Fruit fly (Drosophila melanogaster): ENCODE measurements around the gene CG3808.

CG3808 gene

DNA sequence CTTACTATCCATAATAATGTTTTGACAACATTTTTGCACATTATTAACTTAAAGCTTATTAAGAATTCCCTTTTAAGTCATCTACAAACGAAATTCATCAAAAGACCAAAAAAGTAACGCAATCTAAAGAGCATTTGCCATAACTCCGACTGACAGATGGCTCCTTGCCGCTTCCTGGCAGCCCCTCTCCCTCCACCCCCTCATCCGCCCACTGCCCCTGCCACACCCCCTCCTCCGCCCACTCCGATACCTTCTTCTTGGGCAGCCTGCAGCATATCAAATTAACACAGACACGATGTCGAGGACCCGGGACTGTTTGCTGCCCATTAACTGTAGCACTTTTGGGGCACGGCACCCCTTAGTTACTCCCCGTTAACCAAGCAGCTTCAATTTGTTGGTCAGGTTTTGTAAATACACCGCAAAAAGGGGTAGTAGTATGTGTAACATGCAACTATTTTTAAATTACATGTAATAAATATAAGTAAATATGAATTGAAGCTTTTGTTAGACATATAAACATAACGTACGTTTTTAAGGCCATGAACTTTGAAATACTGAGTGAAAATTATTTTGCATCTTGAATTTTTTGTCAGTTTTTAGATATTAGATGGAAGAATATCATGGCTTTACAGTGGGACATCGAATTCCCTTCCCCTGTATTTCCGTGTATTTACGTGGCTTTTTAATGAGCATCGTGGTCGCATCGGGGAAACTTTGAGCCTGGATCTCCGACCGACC, 34.9 kb upstream of the CG3808 start (continued):
- TF ChIP-seq Blimp-1 (GFP tag; optimal IDR thresholded peaks at IDR 0.05): no peak
- TF ChIP-seq esn (GFP tag; optimal IDR thresholded peaks at IDR 0.05): peak; percentile 73
- TF ChIP-seq net (GFP tag; optimal IDR thresholded peaks at IDR 0.05): peak; percentile 6
- peak; percentile 65 for TF ChIP-seq Ets96B (tag; optimal IDR thresholded peaks at IDR 0.05)
- TF ChIP-seq CG6854 (GFP tag; optimal IDR thresholded peaks at IDR 0.05): no peak
- TF ChIP-seq salr (GFP tag; optimal IDR thresholded peaks at IDR 0.05): no peak
- TF ChIP-seq CG8119 (GFP tag; IDR thresholded peaks at IDR 0.05): peak; percentile 27; the same call in 1 of the 3 replicates
- peak; percentile 14 for TF ChIP-seq Hr39 (GFP tag; optimal IDR thresholded peaks at IDR 0.05)
- TF ChIP-seq svp (GFP tag): peak; percentile 58
- TF ChIP-seq Hr4 (GFP tag; optimal IDR thresholded peaks at IDR 0.05): no peak
- TF ChIP-seq CG15336 (GFP tag; IDR thresholded peaks at IDR 0.05): no peak
- no peak for TF ChIP-seq Lpt (GFP tag; optimal IDR thresholded peaks at IDR 0.05)
- peak; percentile 6 for TF ChIP-seq OdsH (GFP tag; optimal IDR thresholded peaks at IDR 0.05)
- no peak for TF ChIP-seq pdm3 (GFP tag; optimal IDR thresholded peaks at IDR 0.05)
- TF ChIP-seq Met (GFP tag; optimal IDR thresholded peaks at IDR 0.05): peak; percentile 67
- TF ChIP-seq CG32006 (GFP tag; optimal IDR thresholded peaks at IDR 0.05): no peak
- no peak for TF ChIP-seq CG6276 (GFP tag; optimal IDR thresholded peaks at IDR 0.05)
- TF ChIP-seq fd85E (GFP tag; optimal IDR thresholded peaks at IDR 0.05): no peak
- peak; percentile 65 for TF ChIP-seq CG6808 (GFP tag; optimal IDR thresholded peaks at IDR 0.05)
- no peak for TF ChIP-seq CG7368 (GFP tag; optimal IDR thresholded peaks at IDR 0.05)
- TF ChIP-seq fkh (GFP tag; optimal IDR thresholded peaks at IDR 0.05): no peak
- TF ChIP-seq dac (GFP tag; optimal IDR thresholded peaks at IDR 0.05): no peak
- TF ChIP-seq ss (GFP tag; optimal IDR thresholded peaks at IDR 0.05): peak in 1 of 2 experiments; percentile 35
- peak; percentile 43 for TF ChIP-seq cyc (GFP tag; optimal IDR thresholded peaks at IDR 0.05)
- peak; percentile 26 for TF ChIP-seq Sox14 (GFP tag; optimal IDR thresholded peaks at IDR 0.05)
- peak; percentile 55 for TF ChIP-seq CG3032 (tag; optimal IDR thresholded peaks at IDR 0.05)
- TF ChIP-seq CG6163 (GFP tag; IDR thresholded peaks at IDR 0.05): no peak
- TF ChIP-seq CG10669 (GFP tag; optimal IDR thresholded peaks at IDR 0.05): peak; percentile 49
- peak; percentile 37 for TF ChIP-seq CG6792 (GFP tag; optimal IDR thresholded peaks at IDR 0.05)
- peak; percentile 5 for TF ChIP-seq CG31627 (GFP tag; optimal IDR thresholded peaks at IDR 0.05)

DNA sequence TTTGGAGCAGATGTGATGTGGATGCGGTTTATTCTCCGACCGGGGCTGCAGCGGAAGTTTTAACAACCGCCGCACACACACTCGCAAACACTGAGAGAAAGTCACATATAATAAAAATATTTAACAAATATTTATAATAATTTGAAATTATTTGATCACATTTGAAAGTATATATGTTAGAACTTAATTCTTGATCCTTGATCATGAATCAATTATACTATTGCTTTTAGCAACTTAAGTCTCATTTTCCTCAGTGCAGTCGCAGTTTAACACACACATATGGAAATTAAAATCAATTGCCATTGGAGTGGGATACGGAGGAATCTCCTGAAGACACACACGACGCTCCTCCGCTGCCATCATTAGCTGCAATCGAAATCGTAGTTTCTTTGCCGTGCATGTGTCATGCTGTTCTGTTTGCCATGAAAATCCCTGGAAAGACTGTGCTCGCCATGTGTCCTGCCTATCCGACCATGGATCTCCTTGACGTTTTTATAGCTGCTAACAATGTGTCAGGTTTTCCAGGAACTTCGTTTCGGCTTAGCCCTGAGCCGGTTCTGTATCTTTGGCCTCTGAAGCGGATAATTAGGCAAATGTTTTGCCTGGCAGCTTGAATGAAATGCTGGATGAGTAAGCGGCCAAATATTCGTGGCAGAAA, 32.9 kb upstream of the CG3808 start:
- peak; percentile 34 for TF ChIP-seq fd85E (GFP tag; optimal IDR thresholded peaks at IDR 0.05)
- peak; percentile 66 for TF ChIP-seq Met (GFP tag; optimal IDR thresholded peaks at IDR 0.05)
- TF ChIP-seq CG15336 (GFP tag; IDR thresholded peaks at IDR 0.05): peak; percentile 69
- TF ChIP-seq pdm3 (GFP tag; optimal IDR thresholded peaks at IDR 0.05): peak; percentile 43
- TF ChIP-seq acj6 (GFP tag; optimal IDR thresholded peaks at IDR 0.05): peak; percentile 80
- TF ChIP-seq CG6276 (GFP tag; optimal IDR thresholded peaks at IDR 0.05): peak; percentile 10
- peak; percentile 53 for TF ChIP-seq CG11762 (GFP tag; optimal IDR thresholded peaks at IDR 0.05; ENCODE audit: insufficient read depth)
- TF ChIP-seq CG6163 (GFP tag; IDR thresholded peaks at IDR 0.05): peak; percentile 73
- TF ChIP-seq achi (GFP tag; optimal IDR thresholded peaks at IDR 0.05): peak; percentile 75
- TF ChIP-seq eg (GFP tag; IDR thresholded peaks at IDR 0.05): peak; percentile 64
- TF ChIP-seq CG11902 (GFP tag; optimal IDR thresholded peaks at IDR 0.05): peak; percentile 19
- TF ChIP-seq CG31627 (GFP tag; optimal IDR thresholded peaks at IDR 0.05): peak; percentile 49
- peak; percentile 45 for TF ChIP-seq Eip75B (GFP tag; optimal IDR thresholded peaks at IDR 0.05)
- peak; percentile 69 for TF ChIP-seq OdsH (GFP tag; optimal IDR thresholded peaks at IDR 0.05)
- peak; percentile 65 for TF ChIP-seq CG32006 (GFP tag; optimal IDR thresholded peaks at IDR 0.05)
- peak; percentile 53 for TF ChIP-seq CG9139 (GFP tag; optimal IDR thresholded peaks at IDR 0.05)
- peak; percentile 52 for TF ChIP-seq Blimp-1 (GFP tag; optimal IDR thresholded peaks at IDR 0.05)
- peak; percentile 32 for TF ChIP-seq CG16779 (tag; optimal IDR thresholded peaks at IDR 0.05)
- no peak for TF ChIP-seq dac (GFP tag; optimal IDR thresholded peaks at IDR 0.05)
- peak; percentile 79 for TF ChIP-seq Ets96B (tag; optimal IDR thresholded peaks at IDR 0.05)
- TF ChIP-seq spab (GFP tag; optimal IDR thresholded peaks at IDR 0.05): peak; percentile 71
- peak; percentile 65; the same call in 2 of the 3 replicates for TF ChIP-seq CG8119 (GFP tag; IDR thresholded peaks at IDR 0.05)
- TF ChIP-seq Smox (GFP tag; optimal IDR thresholded peaks at IDR 0.05): peak; percentile 51
- peak; percentile 55 for TF ChIP-seq Lpt (GFP tag; optimal IDR thresholded peaks at IDR 0.05)
- peak; percentile 26 for TF ChIP-seq CG4318 (GFP tag; optimal IDR thresholded peaks at IDR 0.05)
- peak; percentile 39 for TF ChIP-seq Sox15 (GFP tag; optimal IDR thresholded peaks at IDR 0.05)
- TF ChIP-seq Eip93F (GFP tag; optimal IDR thresholded peaks at IDR 0.05): no peak
- TF ChIP-seq lz (GFP tag; optimal IDR thresholded peaks at IDR 0.05): peak; percentile 36
- TF ChIP-seq Eip78C (GFP tag): peak; percentile 89
- peak; percentile 70 for TF ChIP-seq esn (GFP tag; optimal IDR thresholded peaks at IDR 0.05)
- peak; percentile 67 for TF ChIP-seq fd59A (GFP tag; optimal IDR thresholded peaks at IDR 0.05)
- TF ChIP-seq svp (GFP tag): peak; percentile 77
